Fruit fly (Drosophila melanogaster) whole organism, embryonic: ENCODE data around the gene CG5969.

Experiments
- ATbp ChIP-seq: fragments of 200-800 bp; sonication (Bioruptor generic); optimal IDR thresholded peaks from 2 replicates; lab custom pipeline; 2017; ENCODE audit warnings: missing biosample characterization, mild to moderate bottlenecking, missing genetic modification characterization, missing genetic modification reagents
- Atf6 ChIP-seq: fragments of 200-800 bp; sonication (Bioruptor generic); IDR thresholded peaks from 2 replicates; pipeline ENCODE4 v1.3.6; 2022; ENCODE audit warnings: missing biosample characterization, missing genetic modification characterization
- BtbVII ChIP-seq: fragments of 200-800 bp; sonication (Bioruptor generic); optimal IDR thresholded peaks from 3 replicates; lab custom pipeline; 2017; ENCODE audit warnings: missing biosample characterization, mild to moderate bottlenecking, missing genetic modification characterization
- CG10147 ChIP-seq: fragments of 200-800 bp; sonication (Bioruptor generic); optimal IDR thresholded peaks from 2 replicates; lab custom pipeline; 2019; ENCODE audit warnings: missing biosample characterization, mild to moderate bottlenecking, missing genetic modification characterization, moderate library complexity
- CG10209 ChIP-seq: fragments of 200-800 bp; sonication (Bioruptor generic); optimal IDR thresholded peaks from 3 replicates; lab custom pipeline; 2017; ENCODE audit warnings: missing biosample characterization, mild to moderate bottlenecking, missing genetic modification characterization, missing genetic modification reagents
- CG10274 ChIP-seq: fragments of 200-800 bp; sonication (Bioruptor generic); optimal IDR thresholded peaks from 3 replicates; lab custom pipeline; 2017; ENCODE audit warnings: missing biosample characterization, mild to moderate bottlenecking, missing genetic modification characterization
- CG10565 ChIP-seq: fragments of 200-800 bp; sonication (Bioruptor generic); optimal IDR thresholded peaks from 3 replicates; lab custom pipeline; 2016; ENCODE audit warnings: missing biosample characterization, mild to moderate bottlenecking, missing genetic modification characterization
- CG11456 ChIP-seq: fragments of 200-800 bp; sonication (Bioruptor generic); IDR thresholded peaks from 3 replicates; pipeline ENCODE4 v1.3.6; 2022; ENCODE audit warnings: missing biosample characterization, missing genetic modification characterization
- CG13624 ChIP-seq: fragments of 200-800 bp; sonication (Bioruptor generic); optimal IDR thresholded peaks from 2 replicates; lab custom pipeline; 2016; ENCODE audit warnings: missing biosample characterization, missing genetic modification characterization
- CG1602 ChIP-seq: fragments of 200-800 bp; sonication (Bioruptor generic); optimal IDR thresholded peaks from 3 replicates; lab custom pipeline; 2016; ENCODE audit warnings: missing biosample characterization, missing genetic modification characterization
- CG17186 ChIP-seq: fragments of 200-800 bp; sonication (Bioruptor generic); optimal IDR thresholded peaks from 3 replicates; lab custom pipeline; 2017; ENCODE audit warnings: missing biosample characterization, missing genetic modification reagents, missing genetic modification characterization
- CG17359 ChIP-seq: fragments of 200-800 bp; sonication (Bioruptor generic); optimal IDR thresholded peaks from 3 replicates; lab custom pipeline; 2018; ENCODE audit warnings: missing biosample characterization, mild to moderate bottlenecking, missing genetic modification characterization, moderate library complexity
- CG18011 ChIP-seq: fragments of 200-800 bp; sonication (Bioruptor generic); optimal IDR thresholded peaks from 2 replicates; lab custom pipeline; 2017; ENCODE audit warnings: missing biosample characterization, missing genetic modification characterization, mild to moderate bottlenecking, moderate library complexity, missing genotype
- CG2129 ChIP-seq: fragments of 200-800 bp; sonication (Bioruptor generic); IDR thresholded peaks from 2 replicates; pipeline ENCODE4 v1.3.6; 2022; ENCODE audit warnings: missing biosample characterization, missing genetic modification characterization; ENCODE audit not compliant: partially characterized antibody
- CG3163 ChIP-seq: fragments of 200-800 bp; sonication (Bioruptor generic); optimal IDR thresholded peaks from 3 replicates; lab custom pipeline; 2016; ENCODE audit warnings: missing biosample characterization, missing genetic modification characterization
- CG3281 ChIP-seq: fragments of 200-800 bp; sonication (Bioruptor generic); optimal IDR thresholded peaks from 3 replicates; lab custom pipeline; 2017; ENCODE audit warnings: missing biosample characterization, mild to moderate bottlenecking, missing genetic modification characterization
- CG43689 ChIP-seq: fragments of 200-800 bp; sonication (Bioruptor generic); IDR thresholded peaks from 2 replicates; pipeline ENCODE4 v1.3.6; 2022; ENCODE audit warnings: missing biosample characterization, missing genetic modification characterization
- CG5245 ChIP-seq: fragments of 200-800 bp; sonication (Bioruptor generic); optimal IDR thresholded peaks from 3 replicates; lab custom pipeline; 2016; ENCODE audit warnings: missing biosample characterization, missing genetic modification characterization
- CG8089 ChIP-seq: fragments of 200-800 bp; sonication (Bioruptor generic); optimal IDR thresholded peaks from 3 replicates; lab custom pipeline; 2016; ENCODE audit warnings: missing biosample characterization, missing genetic modification characterization
- D19B ChIP-seq: fragments of 200-800 bp; sonication (Bioruptor generic); optimal IDR thresholded peaks from 2 replicates; lab custom pipeline; 2017; ENCODE audit warnings: missing biosample characterization, mild to moderate bottlenecking, missing genetic modification characterization
- Fer2 ChIP-seq: fragments of 200-800 bp; sonication (Bioruptor generic); optimal IDR thresholded peaks from 2 replicates; lab custom pipeline; 2018; ENCODE audit warnings: missing biosample characterization, mild to moderate bottlenecking, missing genetic modification characterization, moderate library complexity
- Fer3 ChIP-seq: fragments of 200-800 bp; sonication (Bioruptor generic); optimal IDR thresholded peaks from 2 replicates; lab custom pipeline; 2018; ENCODE audit warnings: missing biosample characterization, mild to moderate bottlenecking, missing genetic modification characterization, moderate library complexity
- Hsf ChIP-seq: fragments of 200-800 bp; sonication (Bioruptor generic); optimal IDR thresholded peaks from 3 replicates; lab custom pipeline; 2016; ENCODE audit warnings: missing biosample characterization, missing genetic modification characterization
- Lhr ChIP-seq: fragments of 200-800 bp; sonication (Bioruptor generic); optimal IDR thresholded peaks from 3 replicates; lab custom pipeline; 2017; ENCODE audit warnings: mild to moderate bottlenecking, missing biosample characterization, missing genetic modification reagents, missing genetic modification characterization
- MTF-1 ChIP-seq: fragments of 200-800 bp; sonication (Bioruptor generic); optimal IDR thresholded peaks from 2 replicates; lab custom pipeline; 2018; ENCODE audit warnings: missing biosample characterization, mild to moderate bottlenecking, missing genetic modification characterization, borderline replicate concordance
- Neu2 ChIP-seq: fragments of 200-800 bp; sonication (Bioruptor generic); optimal IDR thresholded peaks from 3 replicates; lab custom pipeline; 2016; ENCODE audit warnings: missing biosample characterization, missing genetic modification characterization, borderline replicate concordance
- Rx ChIP-seq: fragments of 200-800 bp; sonication (Bioruptor generic); IDR thresholded peaks from 2 replicates; pipeline ENCODE4 v1.3.6; 2022; ENCODE audit warnings: missing biosample characterization, missing genetic modification characterization
- Usf ChIP-seq: fragments of 200-800 bp; sonication (Bioruptor generic); optimal IDR thresholded peaks from 2 replicates; lab custom pipeline; 2017; ENCODE audit warnings: missing genotype, missing biosample characterization, missing genetic modification characterization
- Xbp1 ChIP-seq: fragments of 200-800 bp; sonication (Bioruptor generic); optimal IDR thresholded peaks from 3 replicates; lab custom pipeline; 2016; ENCODE audit warnings: missing biosample characterization, mild to moderate bottlenecking, missing genetic modification characterization
- Xrp1 ChIP-seq: fragments of 200-800 bp; sonication (Bioruptor generic); IDR thresholded peaks from 2 replicates; pipeline ENCODE4 v1.3.6; 2022; ENCODE audit warnings: missing biosample characterization, missing genetic modification characterization
- ab ChIP-seq: fragments of 200-800 bp; sonication (Bioruptor generic); optimal IDR thresholded peaks from 2 replicates; lab custom pipeline; 2016; ENCODE audit warnings: missing biosample characterization, missing genetic modification characterization
- abd-A ChIP-seq: fragments of 200-800 bp; sonication (Bioruptor generic); optimal IDR thresholded peaks from 3 replicates; lab custom pipeline; 2019; ENCODE audit warnings: missing biosample characterization, mild to moderate bottlenecking, missing genetic modification characterization, moderate library complexity
- ac ChIP-seq: fragments of 200-800 bp; sonication (Bioruptor generic); optimal IDR thresholded peaks from 3 replicates; lab custom pipeline; 2017; ENCODE audit warnings: missing biosample characterization, mild to moderate bottlenecking, missing genetic modification characterization
- ase ChIP-seq: fragments of 200-800 bp; sonication (Bioruptor generic); IDR thresholded peaks from 3 replicates; pipeline ENCODE4 v1.3.6; 2022; ENCODE audit warnings: missing biosample characterization, missing genetic modification characterization
- bigmax ChIP-seq: fragments of 200-800 bp; sonication (Bioruptor generic); optimal IDR thresholded peaks from 2 replicates; lab custom pipeline; 2018; ENCODE audit warnings: missing biosample characterization, mild to moderate bottlenecking, missing genetic modification characterization
- corto ChIP-seq: fragments of 200-800 bp; sonication (Bioruptor generic); optimal IDR thresholded peaks from 2 replicates; lab custom pipeline; 2016; ENCODE audit warnings: missing biosample characterization, mild to moderate bottlenecking, missing genetic modification characterization, moderate library complexity
- lilli ChIP-seq: fragments of 200-800 bp; sonication (Bioruptor generic); optimal IDR thresholded peaks from 3 replicates; lab custom pipeline; 2016; ENCODE audit warnings: missing biosample characterization, missing genetic modification characterization
- onecut ChIP-seq: fragments of 200-800 bp; sonication (Bioruptor generic); IDR thresholded peaks from 2 replicates; pipeline ENCODE4 v1.3.6; 2022; ENCODE audit warnings: missing biosample characterization, missing genetic modification characterization
- pita ChIP-seq: fragments of 200-800 bp; sonication (Bioruptor generic); optimal IDR thresholded peaks from 2 replicates; lab custom pipeline; 2017; ENCODE audit warnings: missing biosample characterization, mild to moderate bottlenecking, missing genetic modification characterization
- pzg ChIP-seq: fragments of 200-800 bp; sonication (Bioruptor generic); optimal IDR thresholded peaks from 3 replicates; lab custom pipeline; 2018; ENCODE audit warnings: missing biosample characterization, mild to moderate bottlenecking, missing genetic modification characterization, moderate library complexity
- ranshi ChIP-seq: fragments of 200-800 bp; sonication (Bioruptor generic); IDR thresholded peaks from 2 replicates; pipeline ENCODE4 v1.3.6; 2022; ENCODE audit warnings: missing biosample characterization, missing genetic modification characterization
- salm ChIP-seq: fragments of 200-800 bp; sonication (Bioruptor generic); optimal IDR thresholded peaks from 2 replicates; lab custom pipeline; 2018; ENCODE audit warnings: missing biosample characterization, mild to moderate bottlenecking, missing genetic modification characterization
- sc ChIP-seq, 3 experiments: fragments of >200 bp in 2 of 3; fragments of 200-800 bp in 1 of 3; sonication (Bioruptor generic) in 1 of 3; optimal IDR thresholded peaks; 2 replicates in 2 of 3; 3 replicates in 1 of 3; lab custom pipeline; 2017; ENCODE audit warnings: mild to moderate bottlenecking in 1 of 3, missing biosample characterization in 1 of 3, missing genetic modification characterization in 1 of 3, missing genetic modification reagents in 1 of 3
- sens-2 ChIP-seq: fragments of 200-800 bp; sonication (Bioruptor generic); IDR thresholded peaks from 2 replicates; pipeline ENCODE4 v1.3.6; 2022; ENCODE audit warnings: missing biosample characterization, missing genetic modification characterization
- sug ChIP-seq: fragments of 200-800 bp; optimal IDR thresholded peaks from 2 replicates; lab custom pipeline; 2019; ENCODE audit warnings: missing biosample characterization, mild to moderate bottlenecking, missing genetic modification characterization, moderate library complexity
- tna ChIP-seq: fragments of 200-800 bp; sonication (Bioruptor generic); IDR thresholded peaks from 2 replicates; pipeline ENCODE4 v1.3.6; 2022; ENCODE audit warnings: missing biosample characterization, missing genetic modification characterization; ENCODE audit not compliant: partially characterized antibody
- zen ChIP-seq: fragments of 200-800 bp; sonication (Bioruptor generic); optimal IDR thresholded peaks from 3 replicates; lab custom pipeline; 2018; ENCODE audit warnings: missing biosample characterization, mild to moderate bottlenecking, missing genetic modification characterization, moderate library complexity

Gene CG5969

dm6 chr3L:20441632-20442469 lies 31.7 kb upstream of the CG5969 start, which contains the start of gene CG5910 (continued):
- TF ChIP-seq sc (optimal IDR thresholded peaks at IDR 0.05; lab: Kevin White, UChicago) (no peak), sc (GFP tag; optimal IDR thresholded peaks at IDR 0.05; lab: Kevin White, UChicago) (peak; percentile 7), CG18011 (GFP tag; lab: Kevin White, UChicago) (peak; percentile 36), Neu2 (no peak), onecut (GFP tag; lab: Robert Waterston, UW) (no peak; the same call in 1 of the 2 replicates), pita (GFP tag; lab: Kevin White, UChicago) (no peak), CG1602 (GFP tag; lab: Kevin White, UChicago) (peak; percentile 76), CG13624 (GFP tag; lab: Kevin White, UChicago) (peak; percentile 16), CG11456 (GFP tag; lab: Robert Waterston, UW) (peak; percentile 63; the same call in 1 of the 3 replicates), ac (GFP tag; lab: Kevin White, UChicago) (peak; percentile 40), CG17186 (GFP tag; lab: Kevin White, UChicago) (no peak), CG43689 (GFP tag; lab: Robert Waterston, UW) (peak; percentile 56; the same call in 1 of the 2 replicates), bigmax (GFP tag; lab: Kevin White, UChicago) (no peak), CG10209 (GFP tag; lab: Kevin White, UChicago) (peak; percentile 89), CG3163 (GFP tag; lab: Kevin White, UChicago) (peak; percentile 39), Xbp1 (GFP tag; lab: Kevin White, UChicago) (peak; percentile 83), D19B (GFP tag; lab: Kevin White, UChicago) (peak; percentile 77), Hsf (peak; percentile 40), Rx (GFP tag; lab: Robert Waterston, UW) (0 out of 2 replicates have a peak, but pooled peaks have one; percentile 31), corto (no peak), Fer3 (tag; lab: Kevin White, UChicago) (peak; percentile 84), CG2129 (GFP tag; lab: Robert Waterston, UW) (no peak), CG3281 (GFP tag; lab: Kevin White, UChicago) (peak; percentile 93), CG10147 (GFP tag; lab: Kevin White, UChicago) (peak; percentile 96), ab (GFP tag; lab: Kevin White, UChicago) (no peak), CG10274 (GFP tag; lab: Kevin White, UChicago) (peak; percentile 58), BtbVII (GFP tag; lab: Kevin White, UChicago) (peak; percentile 90), Xrp1 (peak; percentile 84), MTF-1 (peak; percentile 53), lilli (GFP tag; lab: Kevin White, UChicago) (peak; percentile 63), CG10565 (no peak), ATbp (GFP tag; lab: Kevin White, UChicago) (peak; percentile 85), pzg (GFP tag; lab: Kevin White, UChicago) (no peak), zen (tag; lab: Kevin White, UChicago) (peak; percentile 84), salm (tag; lab: Kevin White, UChicago) (peak; percentile 79), Usf (peak; percentile 70), CG5245 (peak; percentile 62), sug (tag; lab: Kevin White, UChicago) (peak; percentile 84), Fer2 (tag; lab: Kevin White, UChicago) (peak; percentile 74), Lhr (GFP tag; lab: Kevin White, UChicago) (peak; percentile 48), ase (GFP tag; lab: Robert Waterston, UW) (peak; percentile 52; the same call in 1 of the 3 replicates), Atf6 (GFP tag; lab: Robert Waterston, UW) (peak; percentile 78), tna (GFP tag; lab: Robert Waterston, UW) (no peak), CG17359 (tag; lab: Kevin White, UChicago) (peak; percentile 88), sens-2 (GFP tag; lab: Robert Waterston, UW) (peak; percentile 56), CG8089 (peak; percentile 2), abd-A (tag; lab: Kevin White, UChicago) (peak; percentile 61), ranshi (GFP tag; lab: Robert Waterston, UW) (peak; percentile 71; the same call in 1 of the 2 replicates)
